Fruit fly (Drosophila melanogaster): ENCODE data around the gene GstD6.
A peak's percentile ranks its signal among the peaks of the same experiment; 100 is the strongest.

GstD6 gene

DNA sequence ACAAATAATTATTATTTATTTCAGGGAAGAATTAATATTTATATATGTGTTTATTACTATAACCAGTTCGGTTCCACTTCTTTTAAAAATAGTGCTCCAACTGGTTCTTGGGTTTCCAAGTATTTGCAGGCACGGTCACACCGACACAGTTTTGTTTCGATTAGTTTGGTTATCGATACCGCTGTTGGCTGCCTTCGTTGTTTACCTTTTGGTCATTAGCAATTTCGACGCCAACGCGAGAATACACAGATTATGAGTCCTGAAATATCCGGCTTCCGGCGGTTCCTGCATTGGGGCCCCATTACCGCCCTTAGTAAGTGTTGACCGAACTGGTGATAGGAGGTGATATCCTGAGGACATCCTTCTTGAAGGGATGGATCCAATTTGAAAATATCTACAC lies 31.2 kb downstream of the GstD6 start, which contains the start of gene CG5196 (continued):
- no peak for TF ChIP-seq toy (GFP tag; IDR thresholded peaks at IDR 0.05)
- TF ChIP-seq CG31441 (GFP tag; IDR thresholded peaks at IDR 0.05), result no peak; the same call in 1 of the 2 replicates
- no peak for TF ChIP-seq Rx (GFP tag; IDR thresholded peaks at IDR 0.05)
- peak; percentile 12 for TF ChIP-seq Xbp1 (GFP tag; optimal IDR thresholded peaks at IDR 0.05)
- TF ChIP-seq peb (GFP tag; IDR thresholded peaks at IDR 0.05), result no peak
- no peak for TF ChIP-seq pan (optimal IDR thresholded peaks at IDR 0.05)
- TF ChIP-seq pan (GFP tag; optimal IDR thresholded peaks at IDR 0.05 in 1 of 2, IDR thresholded peaks at IDR 0.05 in 1 of 2), result no peak
- TF ChIP-seq CG4328 (GFP tag; optimal IDR thresholded peaks at IDR 0.05), result no peak
- no peak for TF ChIP-seq Hr51 (GFP tag; optimal IDR thresholded peaks at IDR 0.05)
- TF ChIP-seq CG7786 (GFP tag; optimal IDR thresholded peaks at IDR 0.05), result no peak
- no peak for TF ChIP-seq CG14050 (GFP tag; IDR thresholded peaks at IDR 0.05)
- 0 out of 3 replicates have a peak, but pooled peaks have one; percentile 25 for TF ChIP-seq so (GFP tag; IDR thresholded peaks at IDR 0.05)
- TF ChIP-seq ab (GFP tag; optimal IDR thresholded peaks at IDR 0.05), result no peak
- no peak for TF ChIP-seq Deaf1 (tag; optimal IDR thresholded peaks at IDR 0.05)
- no peak for TF ChIP-seq odd (GFP tag; optimal IDR thresholded peaks at IDR 0.05)
- TF ChIP-seq Gsc (GFP tag; IDR thresholded peaks at IDR 0.05), result no peak
- TF ChIP-seq gcm (GFP tag; optimal IDR thresholded peaks at IDR 0.05), result no peak
- TF ChIP-seq tup (GFP tag; optimal IDR thresholded peaks at IDR 0.05), result no peak
- TF ChIP-seq TFAM (GFP tag; optimal IDR thresholded peaks at IDR 0.05), result no peak
- TF ChIP-seq jigr1 (GFP tag; IDR thresholded peaks at IDR 0.05), result no peak
- no peak for TF ChIP-seq ftz-f1 (GFP tag; optimal IDR thresholded peaks at IDR 0.05)
- TF ChIP-seq CG12219 (GFP tag; optimal IDR thresholded peaks at IDR 0.05), result no peak
- no peak for TF ChIP-seq CG8388 (GFP tag; optimal IDR thresholded peaks at IDR 0.05)
- peak; percentile 31 for TF ChIP-seq Vsx1 (GFP tag; optimal IDR thresholded peaks at IDR 0.05)
- no peak for TF ChIP-seq cad (GFP tag; optimal IDR thresholded peaks at IDR 0.05)
- no peak for TF ChIP-seq ttk (GFP tag; IDR thresholded peaks at IDR 0.05)
- TF ChIP-seq ara (GFP tag; IDR thresholded peaks at IDR 0.05), result no peak
- no peak for TF ChIP-seq mirr (GFP tag; optimal IDR thresholded peaks at IDR 0.05)
- peak; percentile 36 for TF ChIP-seq CG6854 (GFP tag; optimal IDR thresholded peaks at IDR 0.05)
- TF ChIP-seq inv (GFP tag; IDR thresholded peaks at IDR 0.05; ENCODE audit: partially characterized antibody), result peak; percentile 51; the same call in 1 of the 2 replicates
- peak; percentile 50 for TF ChIP-seq YL-1 (GFP tag; optimal IDR thresholded peaks at IDR 0.05)
- no peak for TF ChIP-seq CG1529 (GFP tag; optimal IDR thresholded peaks at IDR 0.05)
- TF ChIP-seq CG6765 (GFP tag; optimal IDR thresholded peaks at IDR 0.05), result no peak
- TF ChIP-seq CG3847 (GFP tag; IDR thresholded peaks at IDR 0.05), result no peak; the same call in 1 of the 2 replicates
- TF ChIP-seq Ada2b (GFP tag; IDR thresholded peaks at IDR 0.05), result no peak
- no peak for TF ChIP-seq Atf6 (GFP tag; IDR thresholded peaks at IDR 0.05)
- no peak for TF ChIP-seq Spps (tag; optimal IDR thresholded peaks at IDR 0.05)
- no peak for TF ChIP-seq CG4707 (GFP tag; optimal IDR thresholded peaks at IDR 0.05)

DNA sequence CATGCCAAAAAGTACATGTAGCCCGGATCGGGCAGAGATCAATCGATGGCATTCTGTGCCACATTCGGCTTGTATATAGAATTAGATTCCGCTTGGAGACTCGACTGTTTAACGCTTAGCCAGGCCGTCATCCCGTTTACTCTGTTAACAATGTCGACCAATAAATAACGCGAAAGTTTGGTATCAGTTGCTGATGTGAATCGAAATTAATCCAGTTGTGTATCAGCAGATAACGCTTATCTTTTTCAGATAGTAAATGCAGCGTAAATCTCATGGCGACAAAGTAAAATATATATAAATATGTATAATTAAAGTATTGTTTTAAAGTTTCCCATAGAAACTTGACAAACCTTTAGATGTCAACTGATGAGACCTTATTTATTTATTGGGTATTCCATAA lies 34.5 kb downstream of the GstD6 start:
- TF ChIP-seq exex (tag; optimal IDR thresholded peaks at IDR 0.05), result peak; percentile 59
- TF ChIP-seq CG17612 (GFP tag; IDR thresholded peaks at IDR 0.05), result no peak
